Fruit fly (Drosophila melanogaster) whole organism, embryonic: ENCODE results near the gene CG46301.
A peak's percentile ranks its signal among the peaks of the same experiment; 100 is the strongest.

Experiments
- CG10366 ChIP-seq: fragments of 200-800 bp; sonication (Bioruptor generic); IDR thresholded peaks from 2 replicates; pipeline ENCODE4 v1.3.6; 2022; ENCODE audit warnings: missing biosample characterization, missing genetic modification characterization
- CG10959 ChIP-seq: fragments of 200-800 bp; sonication (Bioruptor generic); IDR thresholded peaks from 2 replicates; pipeline ENCODE4 v1.3.6; 2022; ENCODE audit warnings: missing biosample characterization, missing genetic modification characterization
- CG11456 ChIP-seq: fragments of 200-800 bp; sonication (Bioruptor generic); IDR thresholded peaks from 3 replicates; pipeline ENCODE4 v1.3.6; 2022; ENCODE audit warnings: missing biosample characterization, missing genetic modification characterization
- CG13894 ChIP-seq: fragments of 200-800 bp; sonication (Bioruptor generic); optimal IDR thresholded peaks from 3 replicates; lab custom pipeline; 2018; ENCODE audit warnings: missing biosample characterization, mild to moderate bottlenecking, missing genetic modification characterization, moderate library complexity
- CG14014 ChIP-seq: fragments of 200-800 bp; sonication (Bioruptor generic); IDR thresholded peaks from 2 replicates; pipeline ENCODE4 v1.3.6; 2022; ENCODE audit warnings: missing biosample characterization, missing genetic modification characterization
- CG14050 ChIP-seq: fragments of 200-800 bp; sonication (Bioruptor generic); IDR thresholded peaks from 3 replicates; pipeline ENCODE4 v1.3.6; 2022; ENCODE audit warnings: missing biosample characterization, missing genetic modification characterization
- CG15073 ChIP-seq: fragments of 200-800 bp; sonication (Bioruptor generic); optimal IDR thresholded peaks from 2 replicates; lab custom pipeline; 2016; ENCODE audit warnings: missing biosample characterization, missing genetic modification characterization
- CG18599 ChIP-seq: fragments of 200-800 bp; sonication (Bioruptor generic); optimal IDR thresholded peaks from 3 replicates; lab custom pipeline; 2017; ENCODE audit warnings: missing biosample characterization, missing genetic modification characterization, mild to moderate bottlenecking, moderate library complexity, missing genetic modification reagents
- CG31441 ChIP-seq: fragments of 200-800 bp; sonication (Bioruptor generic); IDR thresholded peaks from 2 replicates; pipeline ENCODE4 v1.3.6; 2022; ENCODE audit warnings: missing biosample characterization, missing genetic modification characterization
- CG3163 ChIP-seq: fragments of 200-800 bp; sonication (Bioruptor generic); optimal IDR thresholded peaks from 3 replicates; lab custom pipeline; 2016; ENCODE audit warnings: missing biosample characterization, missing genetic modification characterization
- CG32532 ChIP-seq: fragments of 200-800 bp; sonication (Bioruptor generic); IDR thresholded peaks from 2 replicates; pipeline ENCODE4 v1.3.6; 2022; ENCODE audit warnings: missing biosample characterization, missing genetic modification characterization
- CG33557 ChIP-seq: fragments of 200-800 bp; sonication (Bioruptor generic); optimal IDR thresholded peaks from 2 replicates; lab custom pipeline; 2019; ENCODE audit warnings: missing biosample characterization, mild to moderate bottlenecking, missing genetic modification characterization, moderate library complexity
- CG4617 ChIP-seq: fragments of 200-800 bp; sonication (Bioruptor generic); optimal IDR thresholded peaks from 3 replicates; lab custom pipeline; 2016; ENCODE audit warnings: missing biosample characterization, missing genetic modification characterization, borderline replicate concordance
- CG6254 ChIP-seq: fragments of 200-800 bp; sonication (Bioruptor generic); optimal IDR thresholded peaks from 3 replicates; lab custom pipeline; 2017; ENCODE audit warnings: mild to moderate bottlenecking, missing biosample characterization, missing genetic modification reagents, missing genetic modification characterization
- CG8359 ChIP-seq: fragments of 200-800 bp; sonication (Bioruptor generic); optimal IDR thresholded peaks from 2 replicates; lab custom pipeline; 2017; ENCODE audit warnings: missing biosample characterization, mild to moderate bottlenecking, missing genetic modification characterization, borderline replicate concordance
- Deaf1 ChIP-seq: fragments of 200-800 bp; optimal IDR thresholded peaks from 3 replicates; lab custom pipeline; 2019; ENCODE audit warnings: missing biosample characterization, mild to moderate bottlenecking, missing genetic modification characterization, moderate library complexity
- Drgx ChIP-seq: fragments of 200-800 bp; sonication (Bioruptor generic); IDR thresholded peaks from 2 replicates; pipeline ENCODE4 v1.3.6; 2022; ENCODE audit warnings: missing biosample characterization, missing genetic modification characterization
- HmgZ ChIP-seq: fragments of 200-800 bp; sonication (Bioruptor generic); optimal IDR thresholded peaks from 2 replicates; lab custom pipeline; 2018; ENCODE audit warnings: missing biosample characterization, mild to moderate bottlenecking, missing genetic modification characterization
- Hmr ChIP-seq: fragments of 200-800 bp; sonication (Bioruptor generic); optimal IDR thresholded peaks from 3 replicates; lab custom pipeline; 2017; ENCODE audit warnings: mild to moderate bottlenecking, missing biosample characterization, missing genetic modification reagents, missing genetic modification characterization
- Lhr ChIP-seq: fragments of 200-800 bp; sonication (Bioruptor generic); optimal IDR thresholded peaks from 3 replicates; lab custom pipeline; 2017; ENCODE audit warnings: mild to moderate bottlenecking, missing biosample characterization, missing genetic modification reagents, missing genetic modification characterization
- Mrtf ChIP-seq: fragments of 200-800 bp; sonication (Bioruptor generic); IDR thresholded peaks from 3 replicates; pipeline ENCODE4 v1.3.6; 2022; ENCODE audit warnings: missing biosample characterization, missing genetic modification characterization
- NfI ChIP-seq: fragments of 200-800 bp; sonication (Bioruptor generic); optimal IDR thresholded peaks from 3 replicates; lab custom pipeline; 2018; ENCODE audit warnings: missing biosample characterization, mild to moderate bottlenecking, missing genetic modification characterization, moderate library complexity
- Poxn ChIP-seq: fragments of 200-800 bp; sonication (Bioruptor generic); IDR thresholded peaks from 2 replicates; pipeline ENCODE4 v1.3.6; 2022; ENCODE audit warnings: missing biosample characterization, missing genetic modification characterization
- Rfx ChIP-seq: fragments of 200-800 bp; sonication (Bioruptor generic); IDR thresholded peaks from 2 replicates; pipeline ENCODE4 v1.3.6; 2022; ENCODE audit warnings: missing biosample characterization, missing genetic modification characterization
- Sry-δ ChIP-seq: fragments of 200-800 bp; sonication (Bioruptor generic); optimal IDR thresholded peaks from 2 replicates; lab custom pipeline; 2016; ENCODE audit warnings: missing biosample characterization, missing genetic modification characterization
- Trl ChIP-seq, 3 experiments: fragments of >200 bp in 2 of 3; fragments of 200-800 bp in 1 of 3; sonication (Bioruptor generic) in 1 of 3; optimal IDR thresholded peaks; 2 replicates in 1 of 3; 3 replicates in 2 of 3; lab custom pipeline; 2016 to 2017; ENCODE audit warnings: missing biosample characterization in 1 of 3, missing genetic modification characterization in 1 of 3
- abd-A ChIP-seq: fragments of 200-800 bp; sonication (Bioruptor generic); optimal IDR thresholded peaks from 3 replicates; lab custom pipeline; 2019; ENCODE audit warnings: missing biosample characterization, mild to moderate bottlenecking, missing genetic modification characterization, moderate library complexity
- cg ChIP-seq: fragments of 200-800 bp; sonication (Bioruptor generic); optimal IDR thresholded peaks from 3 replicates; lab custom pipeline; 2019; ENCODE audit warnings: missing biosample characterization, mild to moderate bottlenecking, missing genetic modification characterization, moderate library complexity
- crol ChIP-seq: fragments of 200-800 bp; sonication (Bioruptor generic); IDR thresholded peaks from 2 replicates; pipeline ENCODE4 v1.3.6; 2022; ENCODE audit warnings: missing biosample characterization, missing genetic modification characterization
- crp ChIP-seq, 2 experiments: fragments of 200-800 bp; sonication (Bioruptor generic); optimal IDR thresholded peaks; 2 replicates in 1 of 2; 3 replicates in 1 of 2; lab custom pipeline; 2017; ENCODE audit warnings: missing biosample characterization in 2 of 2, missing genetic modification characterization in 2 of 2, mild to moderate bottlenecking in 1 of 2, moderate library complexity in 1 of 2
- dysf ChIP-seq: fragments of 200-800 bp; sonication (Bioruptor generic); IDR thresholded peaks from 3 replicates; pipeline ENCODE4 v1.3.6; 2022; ENCODE audit warnings: missing biosample characterization, missing genetic modification characterization
- ewg ChIP-seq: fragments of 200-800 bp; sonication (Bioruptor generic); optimal IDR thresholded peaks from 3 replicates; lab custom pipeline; 2017; ENCODE audit warnings: mild to moderate bottlenecking, missing biosample characterization, missing genetic modification reagents, missing genetic modification characterization
- lab ChIP-seq: fragments of 200-800 bp; sonication (Bioruptor generic); optimal IDR thresholded peaks from 3 replicates; lab custom pipeline; 2017; ENCODE audit warnings: missing biosample characterization, missing genetic modification characterization, mild to moderate bottlenecking, moderate library complexity, missing genetic modification reagents
- otp ChIP-seq: fragments of 200-800 bp; sonication (Bioruptor generic); IDR thresholded peaks from 3 replicates; pipeline ENCODE4, ENCODE4 v1.3.6; 2022; ENCODE audit warnings: missing biosample characterization, missing genetic modification characterization
- prd ChIP-seq, 3 experiments: fragments of >200 bp in 2 of 3; fragments of 200-800 bp in 1 of 3; sonication (Bioruptor generic) in 1 of 3; optimal IDR thresholded peaks in 2 of 3; IDR thresholded peaks in 1 of 3; 2 replicates in 2 of 3; 3 replicates in 1 of 3; pipeline versions ENCODE4 v1.3.6 to Lab custom; 2017 to 2022; ENCODE audit warnings: missing biosample characterization in 1 of 3, missing genetic modification characterization in 1 of 3
- slbo ChIP-seq: fragments of 200-800 bp; sonication (Bioruptor generic); IDR thresholded peaks from 2 replicates; pipeline ENCODE4 v1.3.6; 2022; ENCODE audit warnings: missing biosample characterization, missing genetic modification characterization
- tio ChIP-seq: fragments of 200-800 bp; sonication (Bioruptor generic); optimal IDR thresholded peaks from 2 replicates; lab custom pipeline; 2017; ENCODE audit warnings: missing biosample characterization, missing genetic modification characterization, inconsistent platforms
- yki ChIP-seq: fragments of >200 bp; optimal IDR thresholded peaks from 3 replicates; lab custom pipeline; 2018

CG46301 gene

dm6 chr2L:14103790-14104189 is at the start of gene CG46301:
Gene CG46301 (plus strand): TSS chr2L:14104090.
- TF ChIP-seq CG11456 (0 out of 3 replicates have a peak, but pooled peaks have one; percentile 20), CG4617 (GFP tag; lab: Kevin White, UChicago) (no peak)
- TF ChIP-seq, all 482 proteins: peak for 1

- TF ChIP-seq abd-A (tag; lab: Kevin White, UChicago) (peak; percentile 68), CG14014 (GFP tag; lab: Robert Waterston, UW) (no peak), CG10366 (peak; percentile 38; the same call in 1 of the 2 replicates), CG6254 (GFP tag; lab: Kevin White, UChicago) (peak; percentile 91), Sry-δ (GFP tag; lab: Kevin White, UChicago) (no peak), CG15073 (no peak), Lhr (no peak), CG10959 (no peak), cg (GFP tag; lab: Kevin White, UChicago) (peak; percentile 34), yki (lab: Kevin White, UChicago) (peak; percentile 18), Mrtf (GFP tag; lab: Robert Waterston, UW) (0 out of 3 replicates have a peak, but pooled peaks have one; percentile 42), Deaf1 (peak; percentile 59), CG3163 (GFP tag; lab: Kevin White, UChicago) (peak; percentile 82), Trl (optimal IDR thresholded peaks at IDR 0.05; lab: Kevin White, UChicago) (peak; percentile 75 to 78), Trl (GFP tag; optimal IDR thresholded peaks at IDR 0.05; lab: Kevin White, UChicago) (no peak), ewg (GFP tag; lab: Kevin White, UChicago) (peak; percentile 18), crol (GFP tag; lab: Robert Waterston, UW) (peak; percentile 78), otp (no peak)
These were observed 49.6 kb upstream of the CG46301 start for dm6 chr2L:14054281-14054680.

dm6 chr2L:14054903-14055302 is 49.0 kb upstream of the CG46301 start:
- TF ChIP-seq CG13894 (tag; lab: Kevin White, UChicago) (peak; percentile 20), HmgZ (no peak), crol (GFP tag; lab: Robert Waterston, UW) (peak; percentile 56; the same call in 1 of the 2 replicates), abd-A (tag; lab: Kevin White, UChicago) (peak; percentile 81), CG31441 (no peak), Rfx (0 out of 2 replicates have a peak, but pooled peaks have one; percentile 15)

dm6 chr2L:14070154-14070553 is 33.7 kb upstream of the CG46301 start:
- no peak for TF ChIP-seq CG33557
- peak; percentile 52 for TF ChIP-seq Drgx (GFP tag; lab: Robert Waterston, UW)
- no peak for TF ChIP-seq Hmr (GFP tag; lab: Kevin White, UChicago)
- peak; percentile 10 for TF ChIP-seq lab (GFP tag; lab: Kevin White, UChicago)
- TF ChIP-seq CG18599 (GFP tag; lab: Kevin White, UChicago) = peak; percentile 12
- no peak for TF ChIP-seq Poxn (GFP tag; lab: Robert Waterston, UW)
- TF ChIP-seq CG14050 = no peak
- no peak for TF ChIP-seq crp (GFP tag; optimal IDR thresholded peaks at IDR 0.05; lab: Kevin White, UChicago)
- TF ChIP-seq dysf (GFP tag; lab: Robert Waterston, UW) = 0 out of 3 replicates have a peak, but pooled peaks have one; percentile 9
- no peak for TF ChIP-seq CG8359 (GFP tag; lab: Kevin White, UChicago)
- TF ChIP-seq CG32532 (GFP tag; lab: Robert Waterston, UW) = peak; percentile 39; the same call in 1 of the 2 replicates
- TF ChIP-seq NfI = no peak
- no peak for TF ChIP-seq prd (optimal IDR thresholded peaks at IDR 0.05; lab: Kevin White, UChicago)
- peak; percentile 49; the same call in 1 of the 3 replicates for TF ChIP-seq prd (GFP tag; IDR thresholded peaks at IDR 0.05; lab: Robert Waterston, UW)
- TF ChIP-seq slbo (GFP tag; lab: Robert Waterston, UW) = 0 out of 2 replicates have a peak, but pooled peaks have one; percentile 7
- TF ChIP-seq tio (GFP tag; lab: Kevin White, UChicago) = no peak
- TF ChIP-seq, all 482 proteins: peak for 7
